Worm (Caenorhabditis elegans): ENCODE results near the gene nspf-3.
"Not testable (repeated sequence)": the region's sequence is repeated elsewhere in the genome, so short reads cannot be mapped to it uniquely, and the experiment has no call there.

DNA sequence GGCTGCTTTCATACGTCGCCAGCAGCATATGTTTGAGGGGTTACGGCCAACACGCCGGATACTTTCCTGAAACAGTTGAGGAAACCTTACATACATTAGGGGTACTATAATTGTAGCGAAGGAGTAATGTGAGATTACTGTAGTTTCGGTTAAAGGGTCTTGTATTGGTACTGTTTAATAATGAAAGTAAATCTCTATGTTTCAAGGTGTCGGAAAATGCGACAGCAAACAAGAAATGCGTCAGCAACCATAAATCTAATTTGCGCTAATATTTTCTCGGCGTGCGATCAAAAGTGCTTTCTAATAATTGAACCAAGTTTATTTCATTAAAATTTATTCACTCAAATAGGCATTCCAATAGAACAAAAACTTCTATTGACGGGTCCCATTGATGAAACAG lies 17.7 kb downstream of the nspf-3 start, which contains the start of gene sri-57:
- not testable (repeated sequence) for TF ChIP-seq hmbx-1 (tag; optimal IDR thresholded peaks at IDR 0.05); flt-1 (GFP tag; IDR thresholded peaks at IDR 0.05); B0310.2 (tag; optimal IDR thresholded peaks at IDR 0.05); ceh-36 (tag; optimal IDR thresholded peaks at IDR 0.05); ets-7 (tag; optimal IDR thresholded peaks at IDR 0.05); ama-1 (optimal IDR thresholded peaks at IDR 0.05); tra-4 (tag; optimal IDR thresholded peaks at IDR 0.05); hmg-4 (GFP tag; optimal IDR thresholded peaks at IDR 0.05); aly-1 (tag; optimal IDR thresholded peaks at IDR 0.05); sea-1 (GFP tag; conservative IDR thresholded peaks at IDR 0.05); pes-1 (GFP tag; IDR thresholded peaks at IDR 0.05); scrt-1 (GFP tag; IDR thresholded peaks at IDR 0.05); ceh-13 (GFP tag; optimal IDR thresholded peaks at IDR 0.05); tbx-11 (GFP tag; IDR thresholded peaks at IDR 0.05)
